Worm (Caenorhabditis elegans): Measurements from ENCODE around the gene lag-1.

Gene lag-1

ce11 chrIV:6071026-6071425 is 24.2 kb upstream of the lag-1 start:
- TF ChIP-seq nhr-12 (tag; optimal IDR thresholded peaks at IDR 0.05) (no peak), ceh-43 (GFP tag; optimal IDR thresholded peaks at IDR 0.05) (no peak), snpc-4 (tag; optimal IDR thresholded peaks at IDR 0.05) (no peak), ztf-11 (tag; optimal IDR thresholded peaks at IDR 0.05) (no peak), flh-1 (GFP tag; optimal IDR thresholded peaks at IDR 0.05) (no peak), nhr-28 (tag; optimal IDR thresholded peaks at IDR 0.05) (no peak), nhr-76 (tag; optimal IDR thresholded peaks at IDR 0.05) (no peak), mep-1 (tag; optimal IDR thresholded peaks at IDR 0.05) (no peak), mls-2 (tag; optimal IDR thresholded peaks at IDR 0.05) (no peak), blmp-1 (tag; optimal IDR thresholded peaks at IDR 0.05) (no peak), ham-2 (GFP tag; optimal IDR thresholded peaks at IDR 0.05) (no peak), bed-3 (GFP tag; optimal IDR thresholded peaks at IDR 0.05) (no peak)

- no peak for TF ChIP-seq mls-2 (tag; optimal IDR thresholded peaks at IDR 0.05)
- TF ChIP-seq unc-120 (tag; optimal IDR thresholded peaks at IDR 0.05; ENCODE audit: poor library complexity, severe bottlenecking) = no peak
- no peak for TF ChIP-seq lsy-2 (tag; optimal IDR thresholded peaks at IDR 0.05)
Measured at ce11 chrIV:6076128-6076527, 19.1 kb upstream of the lag-1 start, which contains the start of gene cpg-20. cpg-20 (minus strand) TSS chrIV:6076228.

DNA sequence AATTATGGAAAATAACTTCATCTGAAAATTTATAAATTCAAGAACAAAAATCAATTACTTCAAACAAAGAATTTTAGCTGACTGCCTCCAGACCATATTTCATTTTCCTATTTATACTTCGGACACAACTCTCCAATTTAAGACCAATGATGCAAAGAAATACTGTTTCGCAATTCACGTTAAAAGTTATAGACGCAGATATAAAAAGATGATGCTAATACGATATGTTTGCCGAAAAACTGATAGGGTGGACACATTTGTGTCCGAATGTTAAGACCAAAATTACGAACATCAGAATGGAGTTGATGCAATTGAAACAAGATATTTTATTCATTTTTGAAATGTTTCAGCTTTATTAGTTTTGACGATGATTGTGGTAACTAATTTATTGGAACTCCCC is 15.3 kb upstream of the lag-1 start, which contains the start of gene ugt-19:
Gene ugt-19, minus strand, starts transcription at position 28 of the 400 bp plus-strand sequence.
- TF ChIP-seq sem-2 (GFP tag; optimal IDR thresholded peaks at IDR 0.05) (no peak), elt-3 (tag; optimal IDR thresholded peaks at IDR 0.05) (peak; percentile 8)

ce11 chrIV:6083550-6084041 is 11.6 kb upstream of the lag-1 start, which contains the start of gene ugt-20:
ugt-20 (minus strand) TSS chrIV:6083600.
- TF ChIP-seq lin-13 (tag; optimal IDR thresholded peaks at IDR 0.05) (no peak), sptf-1 (tag; optimal IDR thresholded peaks at IDR 0.05) (no peak), drap-1 (GFP tag; optimal IDR thresholded peaks at IDR 0.05) (no peak), ham-2 (GFP tag; optimal IDR thresholded peaks at IDR 0.05) (no peak), unc-39 (tag; optimal IDR thresholded peaks at IDR 0.05) (no peak)

DNA sequence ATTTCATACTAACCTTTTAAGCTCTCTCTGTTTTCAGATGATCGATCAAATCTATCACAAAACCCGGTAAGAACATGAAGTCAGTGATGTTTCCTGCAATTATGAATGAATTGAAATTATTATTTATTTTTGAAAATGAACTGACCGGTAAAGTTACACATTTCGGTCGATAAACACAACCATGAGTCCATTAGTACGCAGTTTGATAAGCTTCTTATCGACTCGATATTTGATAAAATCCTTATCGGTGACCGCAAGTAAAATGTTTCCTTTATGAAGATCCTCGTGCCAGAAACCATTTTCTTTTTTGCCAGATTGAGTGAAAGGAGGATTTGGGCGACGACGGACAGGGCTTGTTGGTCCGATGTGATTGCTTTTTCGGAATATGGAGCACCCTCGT is 8.7 kb upstream of the lag-1 start:
- TF ChIP-seq snpc-4 (tag; optimal IDR thresholded peaks at IDR 0.05) (no peak), cnd-1 (tag; optimal IDR thresholded peaks at IDR 0.05) (no peak), unc-39 (tag; optimal IDR thresholded peaks at IDR 0.05) (no peak), flh-1 (GFP tag; optimal IDR thresholded peaks at IDR 0.05) (no peak), ces-1 (GFP tag; optimal IDR thresholded peaks at IDR 0.05) (no peak), mls-2 (tag; optimal IDR thresholded peaks at IDR 0.05) (no peak), sptf-1 (tag; optimal IDR thresholded peaks at IDR 0.05) (no peak), ham-2 (GFP tag; optimal IDR thresholded peaks at IDR 0.05) (no peak), ceh-39 (tag; optimal IDR thresholded peaks at IDR 0.05) (no peak), lin-13 (tag; optimal IDR thresholded peaks at IDR 0.05) (no peak), mab-5 (tag; optimal IDR thresholded peaks at IDR 0.05) (no peak), hlh-1 (tag; optimal IDR thresholded peaks at IDR 0.05) (no peak), nhr-12 (tag; optimal IDR thresholded peaks at IDR 0.05) (no peak), bed-3 (GFP tag; optimal IDR thresholded peaks at IDR 0.05) (no peak)

- TF ChIP-seq tbx-8 (GFP tag; optimal IDR thresholded peaks at IDR 0.05) = no peak
- TF ChIP-seq ces-1 (GFP tag; optimal IDR thresholded peaks at IDR 0.05) = no peak
- TF ChIP-seq elt-1 (tag; optimal IDR thresholded peaks at IDR 0.05; ENCODE audit: borderline replicate concordance, insufficient read depth) = no peak
- TF ChIP-seq unc-62 (GFP tag; optimal IDR thresholded peaks at IDR 0.05) = no peak
- no peak for TF ChIP-seq cnd-1 (tag; optimal IDR thresholded peaks at IDR 0.05)
- TF ChIP-seq hlh-1 (tag; optimal IDR thresholded peaks at IDR 0.05) = no peak
- no peak for TF ChIP-seq pha-4 (tag; optimal IDR thresholded peaks at IDR 0.05)
- TF ChIP-seq mep-1 (tag; optimal IDR thresholded peaks at IDR 0.05) = no peak
- no peak for TF ChIP-seq lin-13 (tag; optimal IDR thresholded peaks at IDR 0.05)
- no peak for TF ChIP-seq blmp-1 (tag; optimal IDR thresholded peaks at IDR 0.05)
Measured at ce11 chrIV:6092313-6092712, 2.9 kb upstream of the lag-1 start, which contains the start of gene K08B4.7. K08B4.7 (minus strand) TSS chrIV:6092413.
